Worm (Caenorhabditis elegans) whole organism, late embryonic: ENCODE results near the gene emb-9.

Source experiments
- dve-1 ChIP-seq: sonication (generic microtip); optimal IDR thresholded peaks from 2 replicates; lab custom pipeline; 2017; ENCODE audit warnings: antibody characterized with exemption, mild to moderate bottlenecking, missing genetic modification characterization, missing compliant biosample characterization
- unc-42 ChIP-seq: sonication (generic microtip); optimal IDR thresholded peaks from 2 replicates; lab custom pipeline; 2016; ENCODE audit warnings: missing genotype, missing genetic modification characterization, missing compliant biosample characterization
- unc-86 ChIP-seq: sonication (generic microtip); optimal IDR thresholded peaks from 2 replicates; lab custom pipeline; 2016; ENCODE audit warnings: missing genetic modification characterization, missing compliant biosample characterization

- TF ChIP-seq unc-42 (no peak), dve-1 (tag; lab: Kevin White, UChicago) (no peak), unc-86 (tag; lab: Kevin White, UChicago) (no peak)
Observed at ce11 chrIII:9383496-9383895, 39.2 kb upstream of the emb-9 start, which contains the start of gene tkr-1.
